Worm (Caenorhabditis elegans): Measurements from ENCODE around the gene srg-54.

DNA sequence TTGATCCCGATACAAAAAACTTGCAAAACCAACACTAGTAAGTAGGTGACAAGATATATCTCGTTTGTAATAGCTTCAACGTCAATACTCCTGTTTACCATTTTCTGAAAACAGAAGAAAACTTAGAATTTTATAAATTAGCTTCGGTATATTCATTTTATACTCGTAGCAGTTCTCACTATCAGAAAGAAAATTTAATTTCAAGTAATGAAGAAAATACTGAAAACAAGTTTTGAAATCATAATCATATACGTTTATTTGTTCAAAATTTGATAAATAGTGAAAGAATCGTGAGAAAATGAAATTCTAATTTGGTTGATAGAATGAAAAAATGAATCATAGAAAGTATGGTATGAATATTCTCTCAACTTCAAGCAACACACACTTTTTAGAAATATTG, 30.6 kb upstream of the srg-54 start, which contains the start of gene C30G7.5:
- no peak for TF ChIP-seq him-1 (tag; optimal IDR thresholded peaks at IDR 0.05)
- TF ChIP-seq dao-5 (tag; optimal IDR thresholded peaks at IDR 0.05): no peak
- TF ChIP-seq W03F9.2 (tag; optimal IDR thresholded peaks at IDR 0.05): no peak

Measured in whole organism, L4/young adult.